Fruit fly (Drosophila melanogaster): ENCODE results near the gene CG4751.
A peak's percentile ranks its signal among the peaks of the same experiment; 100 is the strongest.

CG4751 gene

dm6 chr2L:11182610-11183243 is 52.2 kb downstream of the CG4751 start:
- TF ChIP-seq corto (GFP tag; optimal IDR thresholded peaks at IDR 0.05) (peak; percentile 2), zfh1 (GFP tag; IDR thresholded peaks at IDR 0.05) (no peak), crol (GFP tag; IDR thresholded peaks at IDR 0.05) (peak; percentile 74), CG3281 (GFP tag; optimal IDR thresholded peaks at IDR 0.05) (no peak), CG32767 (GFP tag; IDR thresholded peaks at IDR 0.05) (peak; percentile 12; the same call in 1 of the 2 replicates)

DNA sequence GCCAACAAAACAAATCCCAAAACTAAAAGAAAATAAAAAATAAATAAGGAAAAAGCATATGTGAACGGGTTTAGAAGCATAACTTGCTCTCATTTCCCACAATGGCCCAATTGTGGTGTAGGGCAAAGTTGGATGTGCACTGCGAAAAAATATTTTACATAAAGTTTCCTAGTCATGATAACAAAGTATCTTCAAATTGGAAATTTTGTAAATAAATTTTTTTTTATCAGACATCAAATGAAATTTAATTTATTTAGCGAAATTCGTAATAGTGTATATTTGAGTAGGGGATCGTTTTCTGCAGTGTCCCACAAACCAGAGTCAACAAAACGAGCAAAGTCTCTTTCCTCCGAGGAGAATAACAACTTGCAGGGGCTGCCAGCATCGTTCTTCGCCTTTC is 53.6 kb downstream of the CG4751 start:
- no peak for TF ChIP-seq kni (GFP tag; optimal IDR thresholded peaks at IDR 0.05)
- no peak for TF ChIP-seq Poxn (GFP tag; IDR thresholded peaks at IDR 0.05)
- peak; percentile 13 for TF ChIP-seq CG14710 (tag; optimal IDR thresholded peaks at IDR 0.05)
- no peak for TF ChIP-seq nmo (GFP tag; optimal IDR thresholded peaks at IDR 0.05)
- peak; percentile 28 for TF ChIP-seq CG6254 (GFP tag; optimal IDR thresholded peaks at IDR 0.05)
- TF ChIP-seq Camta (GFP tag; optimal IDR thresholded peaks at IDR 0.05): peak; percentile 1
- TF ChIP-seq CG2712 (tag; optimal IDR thresholded peaks at IDR 0.05): peak; percentile 33
- TF ChIP-seq ATbp (GFP tag; optimal IDR thresholded peaks at IDR 0.05): peak; percentile 22
- peak; percentile 51 for TF ChIP-seq Sox102F (GFP tag; optimal IDR thresholded peaks at IDR 0.05)
- TF ChIP-seq lbe (GFP tag; optimal IDR thresholded peaks at IDR 0.05): peak; percentile 51
- peak; percentile 56 for TF ChIP-seq CG11504 (tag; optimal IDR thresholded peaks at IDR 0.05)
- peak; percentile 40 for TF ChIP-seq CG12391 (tag; optimal IDR thresholded peaks at IDR 0.05)
- peak; percentile 70 to 82 for TF ChIP-seq bsh (GFP tag; optimal IDR thresholded peaks at IDR 0.05)
- TF ChIP-seq Hsf (GFP tag; optimal IDR thresholded peaks at IDR 0.05): peak; percentile 29
- peak; percentile 3 for TF ChIP-seq CG9727 (GFP tag; optimal IDR thresholded peaks at IDR 0.05)
- peak; percentile 67 for TF ChIP-seq nom (GFP tag; optimal IDR thresholded peaks at IDR 0.05)
- peak; percentile 85 for TF ChIP-seq sens (GFP tag)
- TF ChIP-seq CG7839 (tag; optimal IDR thresholded peaks at IDR 0.05): peak; percentile 19
- peak; percentile 36 for TF ChIP-seq CG18262 (tag; optimal IDR thresholded peaks at IDR 0.05)
- peak; percentile 44 for TF ChIP-seq Blimp-1 (GFP tag; optimal IDR thresholded peaks at IDR 0.05)
- TF ChIP-seq Drgx (GFP tag; IDR thresholded peaks at IDR 0.05): peak; percentile 76
- TF ChIP-seq CG17359 (tag; optimal IDR thresholded peaks at IDR 0.05): peak; percentile 5
- TF ChIP-seq corto (GFP tag; optimal IDR thresholded peaks at IDR 0.05): peak; percentile 17
- peak; percentile 25 for TF ChIP-seq Ssrp (tag; optimal IDR thresholded peaks at IDR 0.05)
- no peak for TF ChIP-seq Awh (GFP tag; IDR thresholded peaks at IDR 0.05)
- TF ChIP-seq PHDP (tag; optimal IDR thresholded peaks at IDR 0.05): peak; percentile 7
- no peak for TF ChIP-seq Hmx (GFP tag; optimal IDR thresholded peaks at IDR 0.05)
- TF ChIP-seq unpg (GFP tag; optimal IDR thresholded peaks at IDR 0.05): peak; percentile 44
- TF ChIP-seq CG33213 (GFP tag; optimal IDR thresholded peaks at IDR 0.05): no peak
- peak; percentile 64 for TF ChIP-seq dmrt11E (tag; optimal IDR thresholded peaks at IDR 0.05)
- no peak for TF ChIP-seq MBD-R2 (GFP tag; IDR thresholded peaks at IDR 0.05)
- no peak for TF ChIP-seq Mes4 (GFP tag; optimal IDR thresholded peaks at IDR 0.05)
- no peak for TF ChIP-seq Pdp1 (GFP tag; optimal IDR thresholded peaks at IDR 0.05)
- TF ChIP-seq Nf-YC (tag; optimal IDR thresholded peaks at IDR 0.05): no peak
- TF ChIP-seq CG2202 (tag; optimal IDR thresholded peaks at IDR 0.05): peak; percentile 11
- peak in 1 of 2 experiments; percentile 3 for TF ChIP-seq dpn (GFP tag; optimal IDR thresholded peaks at IDR 0.05)
- TF ChIP-seq lola (GFP tag; optimal IDR thresholded peaks at IDR 0.05): peak in 1 of 3 experiments; percentile 46
- peak; percentile 38 for TF ChIP-seq CG8388 (GFP tag; optimal IDR thresholded peaks at IDR 0.05)
- no peak for TF ChIP-seq twi (tag; optimal IDR thresholded peaks at IDR 0.05)
- TF ChIP-seq E2f2 (GFP tag; IDR thresholded peaks at IDR 0.05): no peak
- TF ChIP-seq ci (GFP tag; IDR thresholded peaks at IDR 0.05): peak; percentile 42; the same call in 1 of the 3 replicates
- 0 out of 2 replicates have a peak, but pooled peaks have one; percentile 37 for TF ChIP-seq ranshi (GFP tag; IDR thresholded peaks at IDR 0.05)
- peak; percentile 43; the same call in 1 of the 2 replicates for TF ChIP-seq HLH3B (GFP tag; IDR thresholded peaks at IDR 0.05)

Data from whole organism, embryonic.